Fruit fly (Drosophila melanogaster) whole organism, embryonic: ENCODE results near the gene CG6409.

ENCODE experiments used
- B-H1 ChIP-seq: fragments of 200-800 bp; sonication (Bioruptor generic); IDR thresholded peaks from 3 replicates; pipeline ENCODE4 v1.3.6; 2022; ENCODE audit warnings: missing biosample characterization, missing genetic modification characterization
- CG10366 ChIP-seq: fragments of 200-800 bp; sonication (Bioruptor generic); IDR thresholded peaks from 2 replicates; pipeline ENCODE4 v1.3.6; 2022; ENCODE audit warnings: missing biosample characterization, missing genetic modification characterization
- CG10654 ChIP-seq: fragments of 200-800 bp; sonication (Bioruptor generic); optimal IDR thresholded peaks from 2 replicates; lab custom pipeline; 2016; ENCODE audit warnings: missing biosample characterization, missing genetic modification characterization
- CG11456 ChIP-seq: fragments of 200-800 bp; sonication (Bioruptor generic); IDR thresholded peaks from 3 replicates; pipeline ENCODE4 v1.3.6; 2022; ENCODE audit warnings: missing biosample characterization, missing genetic modification characterization
- CG12071 ChIP-seq: fragments of 200-800 bp; sonication (Bioruptor generic); optimal IDR thresholded peaks from 3 replicates; lab custom pipeline; 2018; ENCODE audit warnings: missing biosample characterization, mild to moderate bottlenecking, missing genetic modification characterization
- CG12236 ChIP-seq: fragments of 200-800 bp; sonication (Bioruptor generic); optimal IDR thresholded peaks from 2 replicates; lab custom pipeline; 2016; ENCODE audit warnings: missing biosample characterization, missing genetic modification characterization
- CG13894 ChIP-seq: fragments of 200-800 bp; sonication (Bioruptor generic); optimal IDR thresholded peaks from 3 replicates; lab custom pipeline; 2018; ENCODE audit warnings: missing biosample characterization, mild to moderate bottlenecking, missing genetic modification characterization, moderate library complexity
- CG15269 ChIP-seq: fragments of 200-800 bp; sonication (Bioruptor generic); optimal IDR thresholded peaks from 2 replicates; lab custom pipeline; 2018; ENCODE audit warnings: missing biosample characterization, mild to moderate bottlenecking, missing genetic modification characterization, moderate library complexity
- CG1602 ChIP-seq: fragments of 200-800 bp; sonication (Bioruptor generic); optimal IDR thresholded peaks from 3 replicates; lab custom pipeline; 2016; ENCODE audit warnings: missing biosample characterization, missing genetic modification characterization
- CG17361 ChIP-seq: fragments of 200-800 bp; sonication (Bioruptor generic); IDR thresholded peaks from 3 replicates; pipeline ENCODE4 v1.3.6; 2022; ENCODE audit warnings: missing biosample characterization, missing genetic modification characterization
- CG1792 ChIP-seq: fragments of 200-800 bp; sonication (Bioruptor generic); optimal IDR thresholded peaks from 2 replicates; lab custom pipeline; 2016; ENCODE audit warnings: missing biosample characterization, missing genetic modification characterization
- CG2120 ChIP-seq: fragments of 200-800 bp; sonication (Bioruptor generic); optimal IDR thresholded peaks from 3 replicates; lab custom pipeline; 2016; ENCODE audit warnings: missing biosample characterization, missing genetic modification characterization
- CG2712 ChIP-seq: fragments of 200-800 bp; optimal IDR thresholded peaks from 3 replicates; lab custom pipeline; 2019; ENCODE audit warnings: missing biosample characterization, mild to moderate bottlenecking, missing genetic modification characterization, moderate library complexity
- CG30403 ChIP-seq: fragments of 200-800 bp; sonication (Bioruptor generic); optimal IDR thresholded peaks from 3 replicates; lab custom pipeline; 2016; ENCODE audit warnings: missing biosample characterization, missing genetic modification characterization
- CG3281 ChIP-seq: fragments of 200-800 bp; sonication (Bioruptor generic); optimal IDR thresholded peaks from 3 replicates; lab custom pipeline; 2017; ENCODE audit warnings: missing biosample characterization, mild to moderate bottlenecking, missing genetic modification characterization
- CG33557 ChIP-seq: fragments of 200-800 bp; sonication (Bioruptor generic); optimal IDR thresholded peaks from 2 replicates; lab custom pipeline; 2019; ENCODE audit warnings: missing biosample characterization, mild to moderate bottlenecking, missing genetic modification characterization, moderate library complexity
- CG34376 ChIP-seq: fragments of 200-800 bp; sonication (Bioruptor generic); optimal IDR thresholded peaks from 2 replicates; lab custom pipeline; 2018; ENCODE audit warnings: missing biosample characterization, mild to moderate bottlenecking, missing genetic modification characterization
- CG3847 ChIP-seq: fragments of 200-800 bp; sonication (Bioruptor generic); IDR thresholded peaks from 2 replicates; pipeline ENCODE4 v1.3.6; 2022; ENCODE audit warnings: missing biosample characterization, missing genetic modification characterization
- CG7372 ChIP-seq: fragments of 200-800 bp; sonication (Bioruptor generic); IDR thresholded peaks from 2 replicates; pipeline ENCODE4 v1.3.6; 2022; ENCODE audit warnings: missing biosample characterization, missing genetic modification characterization
- CG7786 ChIP-seq: fragments of 200-800 bp; sonication (Bioruptor generic); optimal IDR thresholded peaks from 2 replicates; lab custom pipeline; 2016; ENCODE audit warnings: missing biosample characterization, missing genetic modification characterization
- CG7839 ChIP-seq: fragments of 200-800 bp; sonication (Bioruptor generic); optimal IDR thresholded peaks from 3 replicates; lab custom pipeline; 2018; ENCODE audit warnings: missing biosample characterization, mild to moderate bottlenecking, missing genetic modification characterization, moderate library complexity
- Deaf1 ChIP-seq: fragments of 200-800 bp; optimal IDR thresholded peaks from 3 replicates; lab custom pipeline; 2019; ENCODE audit warnings: missing biosample characterization, mild to moderate bottlenecking, missing genetic modification characterization, moderate library complexity
- Elba2 ChIP-seq: fragments of 200-800 bp; sonication (Bioruptor generic); optimal IDR thresholded peaks from 3 replicates; lab custom pipeline; 2016; ENCODE audit warnings: missing biosample characterization, missing genetic modification characterization
- Fer1 ChIP-seq: fragments of 200-800 bp; sonication (Bioruptor generic); optimal IDR thresholded peaks from 2 replicates; lab custom pipeline; 2017; ENCODE audit warnings: missing biosample characterization, mild to moderate bottlenecking, missing genetic modification characterization
- Hsf ChIP-seq: fragments of 200-800 bp; sonication (Bioruptor generic); optimal IDR thresholded peaks from 3 replicates; lab custom pipeline; 2016; ENCODE audit warnings: missing biosample characterization, missing genetic modification characterization
- Lpt ChIP-seq: fragments of >200 bp; optimal IDR thresholded peaks from 2 replicates; lab custom pipeline; 2018; ENCODE audit warnings: missing biosample characterization, missing genetic modification characterization
- NK7.1 ChIP-seq: fragments of 200-800 bp; sonication (Bioruptor generic); optimal IDR thresholded peaks from 3 replicates; lab custom pipeline; 2016; ENCODE audit warnings: missing biosample characterization, missing genetic modification characterization
- Oli ChIP-seq: fragments of 200-800 bp; sonication (Bioruptor generic); optimal IDR thresholded peaks from 2 replicates; lab custom pipeline; 2018; ENCODE audit warnings: missing biosample characterization, mild to moderate bottlenecking, missing genetic modification characterization, moderate library complexity
- PHDP ChIP-seq: fragments of 200-800 bp; sonication (Bioruptor generic); optimal IDR thresholded peaks from 3 replicates; lab custom pipeline; 2018; ENCODE audit warnings: missing biosample characterization, mild to moderate bottlenecking, missing genetic modification characterization, moderate library complexity
- Pdp1 ChIP-seq, 2 experiments: fragments of 200-800 bp; sonication (Bioruptor generic); optimal IDR thresholded peaks; 3 replicates each; lab custom pipeline; 2016; ENCODE audit warnings: missing biosample characterization in 2 of 2, missing genetic modification characterization in 2 of 2, mild to moderate bottlenecking in 1 of 2, moderate library complexity in 1 of 2
- Rx ChIP-seq: fragments of 200-800 bp; sonication (Bioruptor generic); IDR thresholded peaks from 2 replicates; pipeline ENCODE4 v1.3.6; 2022; ENCODE audit warnings: missing biosample characterization, missing genetic modification characterization
- Scr ChIP-seq: fragments of 200-800 bp; sonication (Bioruptor generic); IDR thresholded peaks from 2 replicates; pipeline ENCODE4 v1.3.6; 2022; ENCODE audit warnings: missing biosample characterization, missing genetic modification characterization; ENCODE audit not compliant: partially characterized antibody
- Stat92E ChIP-seq, 3 experiments: fragments of >200 bp in 2 of 3; fragments of 200-800 bp in 1 of 3; sonication (Bioruptor generic) in 1 of 3; optimal IDR thresholded peaks; 2 replicates each; lab custom pipeline; 2017 to 2019; ENCODE audit warnings: missing biosample characterization in 3 of 3, missing genetic modification characterization in 3 of 3, mild to moderate bottlenecking in 1 of 3, moderate library complexity in 1 of 3
- TFAM ChIP-seq: fragments of 200-800 bp; sonication (Bioruptor generic); optimal IDR thresholded peaks from 2 replicates; lab custom pipeline; 2017; ENCODE audit warnings: missing biosample characterization, missing genetic modification characterization, inconsistent platforms
- bsh ChIP-seq, 2 experiments: fragments of 200-800 bp; sonication (Bioruptor generic); optimal IDR thresholded peaks; 2 replicates each; lab custom pipeline; 2017 to 2018; ENCODE audit warnings: mild to moderate bottlenecking in 2 of 2, missing biosample characterization in 2 of 2, missing genetic modification characterization in 2 of 2, moderate library complexity in 1 of 2
- caup ChIP-seq: fragments of 200-800 bp; sonication (Bioruptor generic); optimal IDR thresholded peaks from 3 replicates; lab custom pipeline; 2017; ENCODE audit warnings: missing biosample characterization, mild to moderate bottlenecking, missing genetic modification characterization, moderate library complexity; ENCODE audit not compliant: severe bottlenecking
- cwo ChIP-seq: fragments of 200-800 bp; sonication (Bioruptor generic); optimal IDR thresholded peaks from 3 replicates; lab custom pipeline; 2017; ENCODE audit warnings: missing biosample characterization, missing genetic modification characterization, mild to moderate bottlenecking, moderate library complexity, missing genetic modification reagents
- dati ChIP-seq: fragments of 200-800 bp; sonication (Bioruptor generic); IDR thresholded peaks from 2 replicates; pipeline ENCODE4 v1.3.6; 2022; ENCODE audit warnings: missing biosample characterization, missing genetic modification characterization
- dpn ChIP-seq, 2 experiments: fragments of 200-800 bp; sonication (Bioruptor generic); optimal IDR thresholded peaks; 3 replicates each; lab custom pipeline; 2016; ENCODE audit warnings: missing biosample characterization in 2 of 2, missing genetic modification characterization in 2 of 2
- ind ChIP-seq: fragments of 200-800 bp; sonication (Bioruptor generic); optimal IDR thresholded peaks from 3 replicates; lab custom pipeline; 2016; ENCODE audit warnings: missing biosample characterization, missing genetic modification characterization
- lab ChIP-seq: fragments of 200-800 bp; sonication (Bioruptor generic); optimal IDR thresholded peaks from 3 replicates; lab custom pipeline; 2017; ENCODE audit warnings: missing biosample characterization, missing genetic modification characterization, mild to moderate bottlenecking, moderate library complexity, missing genetic modification reagents
- nerfin-1 ChIP-seq: fragments of 200-800 bp; sonication (Bioruptor generic); optimal IDR thresholded peaks from 3 replicates; lab custom pipeline; 2019; ENCODE audit warnings: missing biosample characterization, mild to moderate bottlenecking, missing genetic modification characterization, moderate library complexity
- odd ChIP-seq: fragments of 200-800 bp; sonication (Bioruptor generic); optimal IDR thresholded peaks from 2 replicates; lab custom pipeline; 2017; ENCODE audit warnings: missing biosample characterization, mild to moderate bottlenecking, missing genetic modification characterization
- pfk ChIP-seq: fragments of 200-800 bp; sonication (Bioruptor generic); optimal IDR thresholded peaks from 2 replicates; lab custom pipeline; 2018; ENCODE audit warnings: missing biosample characterization, mild to moderate bottlenecking, missing genetic modification characterization, moderate library complexity
- rib ChIP-seq: fragments of 200-800 bp; sonication (Bioruptor generic); IDR thresholded peaks from 2 replicates; pipeline ENCODE4 v1.3.6; 2022; ENCODE audit warnings: missing biosample characterization, missing genetic modification characterization
- sob ChIP-seq: fragments of 200-800 bp; sonication (Bioruptor generic); IDR thresholded peaks from 2 replicates; pipeline ENCODE4 v1.3.6; 2022; ENCODE audit warnings: missing biosample characterization, missing genetic modification characterization
- sqz ChIP-seq: fragments of 200-800 bp; sonication (Bioruptor generic); optimal IDR thresholded peaks from 3 replicates; lab custom pipeline; 2018; ENCODE audit warnings: missing biosample characterization, mild to moderate bottlenecking, missing genetic modification characterization
- tap ChIP-seq: fragments of 200-800 bp; optimal IDR thresholded peaks from 3 replicates; lab custom pipeline; 2019; ENCODE audit warnings: missing biosample characterization, mild to moderate bottlenecking, missing genetic modification characterization, moderate library complexity
- trh ChIP-seq: fragments of 200-800 bp; sonication (Bioruptor generic); optimal IDR thresholded peaks from 2 replicates; lab custom pipeline; 2016; ENCODE audit warnings: missing biosample characterization, missing genetic modification characterization

CG6409 gene

DNA sequence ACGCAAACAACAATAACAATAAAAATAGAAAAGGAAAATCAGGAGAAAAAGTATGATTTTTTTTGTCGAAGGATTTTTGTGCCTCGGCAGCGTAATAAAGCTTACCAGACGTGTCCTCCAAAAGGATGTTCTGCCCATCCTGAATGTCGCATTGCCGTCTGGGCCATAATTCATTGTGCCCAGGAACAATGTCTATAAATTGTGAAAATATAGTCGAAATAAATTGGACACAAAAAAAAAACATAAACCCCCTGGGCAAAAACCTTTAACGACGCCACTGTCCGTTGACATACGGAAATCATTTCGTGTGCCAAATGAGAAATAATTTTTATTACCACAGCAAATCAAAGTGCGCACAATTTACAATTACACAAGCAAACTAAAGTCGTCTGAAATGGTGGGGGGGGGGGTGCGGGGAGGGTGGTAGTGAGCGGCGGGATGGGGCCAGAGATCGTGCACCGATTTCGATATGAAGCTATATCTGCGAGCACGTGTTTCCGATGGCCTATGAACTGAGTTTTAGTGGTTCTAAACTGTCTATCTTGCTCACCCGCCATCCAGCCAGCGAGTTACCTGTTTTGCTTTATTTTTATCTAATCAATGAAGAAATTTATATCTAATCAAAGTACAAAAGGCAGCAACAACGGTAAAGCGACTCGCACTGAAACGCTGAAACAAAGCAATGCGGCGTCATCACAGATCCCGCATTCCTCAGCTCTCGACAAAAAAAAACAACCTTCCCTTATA lies 15.4 kb downstream of the CG6409 start (continued):
- TF ChIP-seq B-H1, result no peak
- peak; percentile 41 for TF ChIP-seq CG3847 (GFP tag; lab: Robert Waterston, UW)
- TF ChIP-seq pfk (GFP tag; lab: Kevin White, UChicago), result no peak
- no peak for TF ChIP-seq CG1602 (GFP tag; lab: Kevin White, UChicago)
- TF ChIP-seq Scr (GFP tag; lab: Robert Waterston, UW), result no peak
- TF ChIP-seq CG30403 (GFP tag; lab: Kevin White, UChicago), result peak; percentile 31
- TF ChIP-seq CG7839 (tag; lab: Kevin White, UChicago), result peak; percentile 54
- TF ChIP-seq CG33557, result no peak
- TF ChIP-seq CG3281 (GFP tag; lab: Kevin White, UChicago), result peak; percentile 71
- TF ChIP-seq CG34376 (GFP tag; lab: Kevin White, UChicago), result peak; percentile 83
- TF ChIP-seq Oli, result no peak
- TF ChIP-seq TFAM, result no peak
- peak; percentile 70 for TF ChIP-seq CG11456
- no peak for TF ChIP-seq Elba2 (GFP tag; lab: Kevin White, UChicago)
- TF ChIP-seq CG15269, result peak; percentile 56
- TF ChIP-seq CG2120 (GFP tag; lab: Kevin White, UChicago), result peak; percentile 78
- TF ChIP-seq dati (GFP tag; lab: Robert Waterston, UW), result no peak
- no peak for TF ChIP-seq trh (GFP tag; lab: Kevin White, UChicago)
- TF ChIP-seq Deaf1, result no peak
- peak; percentile 4 for TF ChIP-seq CG10654 (GFP tag; lab: Kevin White, UChicago)
- TF ChIP-seq CG17361 (GFP tag; lab: Robert Waterston, UW), result peak; percentile 42; the same call in 1 of the 3 replicates
- TF ChIP-seq Pdp1 (GFP tag; optimal IDR thresholded peaks at IDR 0.05; lab: Kevin White, UChicago), result peak; percentile 30 to 34
- no peak for TF ChIP-seq nerfin-1 (tag; lab: Kevin White, UChicago)
- no peak for TF ChIP-seq CG12236 (GFP tag; lab: Kevin White, UChicago)
- TF ChIP-seq CG2712, result no peak
- peak; percentile 14 for TF ChIP-seq caup
- peak; percentile 95 for TF ChIP-seq cwo
- TF ChIP-seq CG12071 (GFP tag; lab: Kevin White, UChicago), result no peak
- no peak for TF ChIP-seq Rx (GFP tag; lab: Robert Waterston, UW)
- TF ChIP-seq rib (GFP tag; lab: Robert Waterston, UW), result peak; percentile 44; the same call in 1 of the 2 replicates
- TF ChIP-seq sob (GFP tag; lab: Robert Waterston, UW), result peak; percentile 28; the same call in 1 of the 2 replicates
- no peak for TF ChIP-seq Stat92E (GFP tag; optimal IDR thresholded peaks at IDR 0.05; lab: Kevin White, UChicago)
- TF ChIP-seq CG7372, result no peak
- TF ChIP-seq Lpt (GFP tag; lab: Kevin White, UChicago), result no peak
- peak; percentile 28 for TF ChIP-seq PHDP (tag; lab: Kevin White, UChicago)
- no peak for TF ChIP-seq odd (GFP tag; lab: Kevin White, UChicago)
- TF ChIP-seq lab (GFP tag; lab: Kevin White, UChicago), result peak; percentile 58
- peak; percentile 53 for TF ChIP-seq Fer1
- TF ChIP-seq bsh (GFP tag; optimal IDR thresholded peaks at IDR 0.05; lab: Kevin White, UChicago), result no peak
- peak; percentile 40 for TF ChIP-seq ind (GFP tag; lab: Kevin White, UChicago)
- no peak for TF ChIP-seq tap (tag; lab: Kevin White, UChicago)
- TF ChIP-seq CG1792, result peak; percentile 30
- peak; percentile 27 to 35 for TF ChIP-seq dpn (GFP tag; optimal IDR thresholded peaks at IDR 0.05; lab: Kevin White, UChicago)
- no peak for TF ChIP-seq sqz (GFP tag; lab: Kevin White, UChicago)
- no peak for TF ChIP-seq CG13894 (tag; lab: Kevin White, UChicago)
- peak; percentile 46 for TF ChIP-seq CG7786 (GFP tag; lab: Kevin White, UChicago)
- peak; percentile 38 for TF ChIP-seq Hsf (GFP tag; lab: Kevin White, UChicago)
- TF ChIP-seq CG10366 (GFP tag; lab: Robert Waterston, UW), result peak; percentile 16; the same call in 1 of the 2 replicates
- TF ChIP-seq NK7.1 (GFP tag; lab: Kevin White, UChicago), result peak; percentile 25
